Worm (Caenorhabditis elegans) whole organism, L4 larva: ENCODE results near the gene lit-1.

Source experiments
- F37D6.2 ChIP-seq: sonication (generic microtip); optimal IDR thresholded peaks from 2 replicates; lab custom pipeline; 2016; ENCODE audit warnings: mild to moderate bottlenecking, missing genetic modification characterization, missing compliant biosample characterization
- T26A8.4 ChIP-seq: fragments of 200-800 bp; sonication (Bioruptor generic); IDR thresholded peaks from 2 replicates; pipeline ENCODE4 v1.3.6; 2022; ENCODE audit warnings: missing genetic modification characterization, missing compliant biosample characterization
- Y5F2A.4 ChIP-seq: fragments of 200-800 bp; sonication (Bioruptor generic); optimal IDR thresholded peaks from 2 replicates; lab custom pipeline; 2018; ENCODE audit warnings: mild to moderate bottlenecking, missing genetic modification characterization, missing compliant biosample characterization
- Y75B8A.6 ChIP-seq: fragments of 200-800 bp; sonication (Bioruptor generic); IDR thresholded peaks from 2 replicates; pipeline ENCODE4 v1.3.6; 2022; ENCODE audit warnings: missing genetic modification reagents, missing genetic modification characterization, missing compliant biosample characterization
- ZK337.2 ChIP-seq: fragments of 200-800 bp; sonication (Bioruptor generic); IDR thresholded peaks from 2 replicates; pipeline ENCODE4 v1.3.6; 2022; ENCODE audit warnings: missing genetic modification reagents, missing genetic modification characterization, missing compliant biosample characterization
- aly-2 ChIP-seq: sonication (generic microtip); optimal IDR thresholded peaks from 2 replicates; lab custom pipeline; 2018; ENCODE audit warnings: missing biosample characterization, missing genetic modification characterization
- ama-1 ChIP-seq: fragments of 150-350 bp; optimal IDR thresholded peaks from 2 replicates; lab custom pipeline; 2014; ENCODE audit warnings: inconsistent platforms, mixed read lengths
- arid-1 ChIP-seq: fragments of 200-800 bp; sonication (Bioruptor generic); conservative IDR thresholded peaks from 2 replicates; pipeline ENCODE4 v1.3.6; 2022; ENCODE audit warnings: missing genetic modification reagents, missing genetic modification characterization, missing compliant biosample characterization
- attf-4 ChIP-seq: sonication (generic microtip); optimal IDR thresholded peaks from 3 replicates; lab custom pipeline; 2017; ENCODE audit warnings: missing biosample characterization, missing genetic modification characterization
- ceh-20 ChIP-seq: fragments of 200-800 bp; sonication (Bioruptor generic); IDR thresholded peaks from 2 replicates; pipeline ENCODE4 v1.3.6; 2022; ENCODE audit warnings: missing genetic modification reagents, missing genetic modification characterization, missing compliant biosample characterization
- ctbp-1 ChIP-seq: fragments of 200-800 bp; sonication (Bioruptor generic); IDR thresholded peaks from 2 replicates; pipeline ENCODE4 v1.3.6; 2022; ENCODE audit warnings: missing genetic modification reagents, missing genetic modification characterization, missing compliant biosample characterization
- dmd-6 ChIP-seq: fragments of 200-800 bp; sonication (Bioruptor generic); IDR thresholded peaks from 2 replicates; pipeline ENCODE4 v1.3.6; 2022; ENCODE audit warnings: missing genetic modification reagents, missing genetic modification characterization, missing compliant biosample characterization
- dmd-8 ChIP-seq: fragments of 200-800 bp; sonication (Bioruptor generic); IDR thresholded peaks from 2 replicates; pipeline ENCODE4 v1.3.6; 2022; ENCODE audit warnings: missing genetic modification characterization, missing compliant biosample characterization
- dmd-9 ChIP-seq: fragments of 200-800 bp; sonication (Bioruptor generic); IDR thresholded peaks from 2 replicates; pipeline ENCODE4 v1.3.6; 2022; ENCODE audit warnings: missing genetic modification reagents, missing genetic modification characterization, missing compliant biosample characterization
- duxl-1 ChIP-seq: sonication (generic microtip); optimal IDR thresholded peaks from 2 replicates; lab custom pipeline; 2016; ENCODE audit warnings: mild to moderate bottlenecking, missing genetic modification characterization, moderate library complexity, missing compliant biosample characterization; ENCODE audit not compliant: poor library complexity
- dve-1 ChIP-seq: sonication (generic microtip); optimal IDR thresholded peaks from 2 replicates; lab custom pipeline; 2017; ENCODE audit warnings: antibody characterized with exemption, mild to moderate bottlenecking, missing genetic modification characterization, missing compliant biosample characterization; ENCODE audit not compliant: insufficient read depth
- fkh-10 ChIP-seq: fragments of 150-350 bp; optimal IDR thresholded peaks from 2 replicates; lab custom pipeline; 2014; ENCODE audit warnings: missing biosample characterization, missing genetic modification reagents, missing genetic modification characterization
- hlh-30 ChIP-seq: sonication (generic microtip); optimal IDR thresholded peaks from 2 replicates; lab custom pipeline; 2017; ENCODE audit warnings: antibody characterized with exemption, mild to moderate bottlenecking, missing genetic modification characterization, missing compliant biosample characterization; ENCODE audit not compliant: insufficient read depth
- jun-1 ChIP-seq: fragments of 150-350 bp; optimal IDR thresholded peaks from 2 replicates; lab custom pipeline; 2014; ENCODE audit warnings: missing biosample characterization, missing genetic modification reagents, missing genetic modification characterization
- lim-7 ChIP-seq: fragments of 200-800 bp; sonication (Bioruptor generic); IDR thresholded peaks from 2 replicates; pipeline ENCODE4 v1.3.6; 2022; ENCODE audit warnings: missing genetic modification characterization, missing compliant biosample characterization
- lin-13 ChIP-seq: fragments of 150-350 bp; optimal IDR thresholded peaks from 2 replicates; lab custom pipeline; 2014; ENCODE audit warnings: missing biosample characterization, missing genetic modification reagents, missing genetic modification characterization
- lin-15B ChIP-seq: fragments of 150-350 bp; sonication (generic microtip); optimal IDR thresholded peaks from 3 replicates; lab custom pipeline; 2014; ENCODE audit warnings: missing biosample characterization, missing genetic modification characterization
- lin-38 ChIP-seq: fragments of 200-800 bp; sonication (Bioruptor generic); IDR thresholded peaks from 2 replicates; pipeline ENCODE4 v1.3.6; 2022; ENCODE audit warnings: missing genetic modification reagents, missing genetic modification characterization, missing compliant biosample characterization
- lsy-2 ChIP-seq, 2 experiments: fragments of 150-350 bp in 1 of 2; sonication (generic microtip) in 1 of 2; optimal IDR thresholded peaks; 2 replicates each; lab custom pipeline; 2014 to 2017; ENCODE audit warnings: missing biosample characterization in 2 of 2, missing genetic modification characterization in 2 of 2
- madf-5 ChIP-seq, 2 experiments: fragments of 200-800 bp; sonication (Bioruptor generic); IDR thresholded peaks; 2 replicates each; pipeline ENCODE4 v1.3.6; 2022; ENCODE audit warnings: missing compliant biosample characterization in 2 of 2, missing genetic modification characterization in 2 of 2
- mdl-1 ChIP-seq, 2 experiments: fragments of 150-350 bp in 1 of 2; sonication (generic microtip) in 1 of 2; optimal IDR thresholded peaks; 2 replicates each; lab custom pipeline; 2014 to 2017; ENCODE audit warnings: missing biosample characterization in 2 of 2, missing genetic modification characterization in 2 of 2
- mdt-29 ChIP-seq: fragments of 200-800 bp; sonication (Bioruptor generic); IDR thresholded peaks from 2 replicates; pipeline ENCODE4 v1.3.6; 2022; ENCODE audit warnings: missing genetic modification reagents, missing genetic modification characterization, missing compliant biosample characterization
- nhr-10 ChIP-seq: fragments of 150-350 bp; optimal IDR thresholded peaks from 2 replicates; lab custom pipeline; 2014; ENCODE audit warnings: missing biosample characterization, missing genetic modification characterization
- nhr-11 ChIP-seq: fragments of 150-350 bp; optimal IDR thresholded peaks from 2 replicates; lab custom pipeline; 2014; ENCODE audit warnings: missing biosample characterization, missing genetic modification characterization
- nhr-111 ChIP-seq: fragments of 200-800 bp; sonication (Bioruptor generic); optimal IDR thresholded peaks from 2 replicates; lab custom pipeline; 2018; ENCODE audit warnings: mild to moderate bottlenecking, missing genetic modification characterization, missing compliant biosample characterization
- nhr-25 ChIP-seq: sonication (generic microtip); optimal IDR thresholded peaks from 2 replicates; lab custom pipeline; 2017; ENCODE audit warnings: missing genetic modification characterization, mild to moderate bottlenecking, missing compliant biosample characterization, antibody characterized with exemption, moderate library complexity, borderline replicate concordance; ENCODE audit not compliant: insufficient read depth
- nhr-42 ChIP-seq: fragments of 200-800 bp; sonication (Bioruptor generic); IDR thresholded peaks from 2 replicates; pipeline ENCODE4 v1.3.6; 2022; ENCODE audit warnings: missing genetic modification characterization, missing compliant biosample characterization
- nhr-48 ChIP-seq: sonication (generic microtip); optimal IDR thresholded peaks from 2 replicates; lab custom pipeline; 2016; ENCODE audit warnings: mild to moderate bottlenecking, missing genetic modification characterization, missing compliant biosample characterization
- nhr-6 ChIP-seq: fragments of 150-350 bp; optimal IDR thresholded peaks from 2 replicates; lab custom pipeline; 2014; ENCODE audit warnings: missing biosample characterization, missing genetic modification characterization
- pha-4 ChIP-seq, 2 experiments: fragments of 150-350 bp in 1 of 2; fragments of 200-800 bp in 1 of 2; sonication (Bioruptor generic) in 1 of 2; IDR thresholded peaks in 1 of 2; optimal IDR thresholded peaks in 1 of 2; 2 replicates each; pipeline versions ENCODE4 v1.3.6 to Lab custom; 2014 to 2022; ENCODE audit warnings: missing genetic modification characterization in 2 of 2, missing genetic modification reagents in 2 of 2, missing biosample characterization in 1 of 2, missing compliant biosample characterization in 1 of 2
- php-3 ChIP-seq: fragments of 200-800 bp; sonication (Bioruptor generic); IDR thresholded peaks from 2 replicates; pipeline ENCODE4 v1.3.6; 2022; ENCODE audit warnings: missing genetic modification reagents, missing genetic modification characterization, missing compliant biosample characterization
- pqm-1 ChIP-seq: sonication (generic microtip); optimal IDR thresholded peaks from 2 replicates; lab custom pipeline; 2017; ENCODE audit warnings: missing biosample characterization, missing genetic modification characterization
- set-16 ChIP-seq: fragments of 200-800 bp; sonication (Bioruptor generic); IDR thresholded peaks from 2 replicates; pipeline ENCODE4 v1.3.6; 2022; ENCODE audit warnings: missing genetic modification reagents, missing genetic modification characterization, missing compliant biosample characterization
- snpc-1.2 ChIP-seq: fragments of 200-800 bp; sonication (Bioruptor generic); IDR thresholded peaks from 2 replicates; pipeline ENCODE4 v1.3.6; 2022; ENCODE audit warnings: missing genetic modification reagents, missing genetic modification characterization, missing compliant biosample characterization
- unc-39 ChIP-seq: sonication (generic microtip); optimal IDR thresholded peaks from 2 replicates; lab custom pipeline; 2017; ENCODE audit warnings: missing biosample characterization, missing genetic modification characterization
- unc-62 ChIP-seq, 3 experiments: fragments of 150-350 bp in 1 of 3; sonication (generic microtip); optimal IDR thresholded peaks in 2 of 3; peaks in 1 of 3; 1 replicate in 1 of 3; 2 replicates in 2 of 3; lab custom pipeline; 2014 to 2017; ENCODE audit warnings: missing biosample characterization in 3 of 3, missing genetic modification characterization in 3 of 3, missing genetic modification reagents in 3 of 3, missing genotype in 1 of 3
- zag-1 ChIP-seq: fragments of 150-350 bp; optimal IDR thresholded peaks from 2 replicates; lab custom pipeline; 2014; ENCODE audit warnings: missing biosample characterization, missing genetic modification characterization
- zip-2 ChIP-seq: fragments of 150-350 bp; optimal IDR thresholded peaks from 2 replicates; lab custom pipeline; 2014; ENCODE audit warnings: missing biosample characterization, missing genetic modification characterization
- ztf-11 ChIP-seq: fragments of 150-350 bp; optimal IDR thresholded peaks from 2 replicates; lab custom pipeline; 2014; ENCODE audit warnings: missing biosample characterization, missing genetic modification characterization
- ztf-7 ChIP-seq: fragments of 150-350 bp; optimal IDR thresholded peaks from 2 replicates; lab custom pipeline; 2014; ENCODE audit warnings: missing biosample characterization, missing genetic modification characterization

Gene lit-1

ce11 chrIII:13716266-13716665, 14.5 kb downstream of the lit-1 start:
- TF ChIP-seq pha-4 (GFP tag; IDR thresholded peaks at IDR 0.05; lab: Robert Waterston, UW) (no peak), pha-4 (tag; optimal IDR thresholded peaks at IDR 0.05; lab: Kevin White, UChicago) (no peak), ztf-11 (tag; lab: Kevin White, UChicago) (no peak), mdl-1 (tag; optimal IDR thresholded peaks at IDR 0.05; lab: Kevin White, UChicago) (peak in 1 of 2 experiments; percentile 12), hlh-30 (peak; percentile 21), Y5F2A.4 (GFP tag; lab: Kevin White, UChicago) (no peak), ZK337.2 (GFP tag; lab: Robert Waterston, UW) (no peak), aly-2 (no peak), Y75B8A.6 (GFP tag; lab: Robert Waterston, UW) (no peak), fkh-10 (GFP tag; lab: Kevin White, UChicago) (no peak), T26A8.4 (peak; percentile 21; the same call in 1 of the 2 replicates), nhr-48 (tag; lab: Kevin White, UChicago) (peak; percentile 34), dmd-8 (GFP tag; lab: Robert Waterston, UW) (no peak), arid-1 (no peak), madf-5 (GFP tag; IDR thresholded peaks at IDR 0.05; lab: Robert Waterston, UW) (no peak), lsy-2 (tag; optimal IDR thresholded peaks at IDR 0.05; lab: Kevin White, UChicago) (peak in 1 of 2 experiments; percentile 43), nhr-6 (tag; lab: Kevin White, UChicago) (no peak), nhr-11 (tag; lab: Kevin White, UChicago) (peak; percentile 87), unc-62 (GFP tag; optimal IDR thresholded peaks at IDR 0.05 in 1 of 2; lab: Kevin White, UChicago) (peak in 1 of 2 experiments; percentile 2), unc-62 (tag; optimal IDR thresholded peaks at IDR 0.05; lab: Kevin White, UChicago) (no peak), F37D6.2 (tag; lab: Kevin White, UChicago) (peak; percentile 29), lin-13 (GFP tag; lab: Kevin White, UChicago) (no peak), lin-38 (0 out of 2 replicates have a peak, but pooled peaks have one; percentile 9), dmd-6 (no peak), php-3 (no peak)

DNA sequence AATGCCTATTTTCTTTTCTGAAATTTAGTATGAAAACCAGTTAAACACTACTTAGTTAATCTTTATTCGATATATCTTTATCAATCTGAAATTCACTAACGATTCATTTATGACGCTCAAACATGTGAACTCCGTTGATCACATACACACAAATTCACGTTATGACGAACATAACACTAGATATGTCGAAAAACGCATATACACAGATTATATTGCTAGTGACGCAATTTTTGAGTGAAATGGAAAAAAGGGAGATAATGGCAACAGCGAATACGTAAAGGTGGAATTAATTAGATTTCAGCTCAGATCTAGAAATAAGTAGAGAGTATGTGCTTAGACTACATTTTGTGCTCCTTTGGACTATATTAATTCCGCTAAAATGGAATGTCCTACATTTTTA, 15.0 kb downstream of the lit-1 start:
- TF ChIP-seq nhr-10 (tag; lab: Kevin White, UChicago): no peak
- TF ChIP-seq zip-2 (tag; lab: Kevin White, UChicago): no peak
- no peak for TF ChIP-seq ztf-11 (tag; lab: Kevin White, UChicago)
- no peak for TF ChIP-seq ama-1 (lab: Kevin White, UChicago)
- no peak for TF ChIP-seq zag-1 (tag; lab: Kevin White, UChicago)
- TF ChIP-seq lin-13 (GFP tag; lab: Kevin White, UChicago): no peak
- TF ChIP-seq ztf-7 (tag; lab: Kevin White, UChicago): no peak
- no peak for TF ChIP-seq set-16 (GFP tag; lab: Robert Waterston, UW)
- TF ChIP-seq dmd-9 (GFP tag; lab: Robert Waterston, UW): no peak
- no peak for TF ChIP-seq attf-4 (tag; lab: Kevin White, UChicago)
- no peak for TF ChIP-seq ceh-20 (GFP tag; lab: Robert Waterston, UW)
- no peak for TF ChIP-seq lin-38
- no peak for TF ChIP-seq nhr-25
- no peak for TF ChIP-seq pqm-1 (tag; lab: Kevin White, UChicago)

ce11 chrIII:13717505-13717904, 15.7 kb downstream of the lit-1 start:
- peak; percentile 15 for TF ChIP-seq fkh-10 (GFP tag; lab: Kevin White, UChicago)
- TF ChIP-seq unc-39 (tag; lab: Kevin White, UChicago): no peak
- no peak for TF ChIP-seq jun-1 (tag; lab: Kevin White, UChicago)
- TF ChIP-seq zag-1 (tag; lab: Kevin White, UChicago): no peak
- peak; percentile 51 for TF ChIP-seq dmd-6
- peak; percentile 58 for TF ChIP-seq dve-1 (tag; lab: Kevin White, UChicago)
- TF ChIP-seq lim-7: 0 out of 2 replicates have a peak, but pooled peaks have one; percentile 35
- peak; percentile 42 to 58 for TF ChIP-seq mdl-1 (tag; optimal IDR thresholded peaks at IDR 0.05; lab: Kevin White, UChicago)
- TF ChIP-seq unc-62 (GFP tag; optimal IDR thresholded peaks at IDR 0.05 in 1 of 2; lab: Kevin White, UChicago): peak in 1 of 2 experiments; percentile 94
- no peak for TF ChIP-seq unc-62 (tag; optimal IDR thresholded peaks at IDR 0.05; lab: Kevin White, UChicago)
- TF ChIP-seq lin-15B (tag; lab: Kevin White, UChicago): no peak
- TF ChIP-seq ctbp-1 (GFP tag; lab: Robert Waterston, UW): 0 out of 2 replicates have a peak, but pooled peaks have one; percentile 28
- no peak for TF ChIP-seq duxl-1 (tag; lab: Kevin White, UChicago)
- TF ChIP-seq T26A8.4: 0 out of 2 replicates have a peak, but pooled peaks have one; percentile 40
- TF ChIP-seq mdt-29 (GFP tag; lab: Robert Waterston, UW): no peak
- TF ChIP-seq ZK337.2 (GFP tag; lab: Robert Waterston, UW): no peak
- no peak for TF ChIP-seq nhr-111 (GFP tag; lab: Kevin White, UChicago)
- peak; percentile 7 for TF ChIP-seq nhr-11 (tag; lab: Kevin White, UChicago)
- no peak for TF ChIP-seq nhr-42 (GFP tag; lab: Robert Waterston, UW)
- TF ChIP-seq ztf-11 (tag; lab: Kevin White, UChicago): no peak
- peak; percentile 36; the same call in 1 of the 2 replicates for TF ChIP-seq snpc-1.2
- TF ChIP-seq nhr-6 (tag; lab: Kevin White, UChicago): peak; percentile 2
